Fruit fly (Drosophila melanogaster): ENCODE measurements around the gene Cyp18a1.

The Cyp18a1 gene

DNA sequence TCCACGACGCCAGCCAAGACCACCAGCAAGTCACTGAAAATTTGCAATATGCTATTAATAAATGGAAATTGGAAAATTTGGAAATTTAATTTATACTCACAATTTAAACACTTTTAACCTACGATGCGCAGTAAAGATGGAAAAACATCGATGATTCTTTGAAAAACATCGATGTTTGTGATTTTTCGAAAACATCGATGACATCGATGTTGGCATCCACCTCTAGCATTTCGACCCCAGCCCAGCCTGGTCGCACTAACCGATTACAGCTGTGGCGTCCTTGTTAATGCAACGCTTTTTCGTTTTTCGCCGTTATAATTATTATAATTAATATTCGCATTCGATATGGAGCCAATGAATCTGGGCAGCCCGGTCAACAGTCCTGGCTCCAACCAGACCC lies 44.9 kb downstream of the Cyp18a1 start, which contains the start of gene Nup35:
TSS of gene Nup35 (plus strand) at position 222 of the 400 bp plus-strand sequence.
- TF ChIP-seq CG17801 (GFP tag; optimal IDR thresholded peaks at IDR 0.05; ENCODE audit: partially characterized antibody), result no peak

DNA sequence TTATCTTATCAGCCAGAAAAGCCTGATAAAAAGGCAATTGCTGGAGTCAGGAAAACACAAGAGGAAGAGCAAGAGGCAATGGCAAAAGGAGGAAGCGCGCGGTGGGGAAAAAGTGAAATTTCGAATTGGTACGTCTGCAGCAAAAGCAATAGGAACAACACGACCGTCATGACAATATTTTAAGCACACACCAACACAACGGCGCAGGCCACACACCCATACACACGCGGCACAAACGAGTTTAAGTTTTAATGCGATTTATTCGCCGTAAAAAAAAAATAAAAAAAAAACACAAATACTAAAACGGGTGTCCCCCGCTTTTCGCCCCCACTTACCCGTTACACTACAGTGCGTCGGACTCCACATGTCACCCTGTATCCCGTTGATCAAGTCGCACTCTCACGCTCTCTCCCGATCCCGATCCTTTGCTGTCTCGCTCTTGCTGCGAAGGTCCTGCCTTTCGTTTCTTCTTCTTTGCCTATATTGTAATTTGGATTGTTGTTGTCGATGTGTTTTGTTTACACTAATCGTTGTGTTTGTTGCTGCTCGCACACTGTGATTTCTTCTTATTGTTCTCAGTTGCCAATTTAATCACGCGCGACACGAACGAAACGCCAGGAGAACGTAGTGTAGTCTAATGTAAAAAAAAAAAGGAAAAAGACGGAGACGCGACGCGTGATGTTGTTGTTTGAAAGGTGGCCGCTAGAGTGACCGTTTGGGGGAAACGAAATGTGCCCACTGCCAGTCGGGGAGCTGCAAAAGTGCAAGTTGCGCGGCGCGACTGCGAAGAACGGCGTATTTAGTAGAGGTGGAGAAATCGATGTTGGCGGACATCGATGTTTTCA lies 45.8 kb downstream of the Cyp18a1 start, which contains the start of gene Rip11:
TSS of gene Rip11 (minus strand) at position 794 of the 845 bp plus-strand sequence.
- peak; percentile 16 for TF ChIP-seq CG17801 (GFP tag; optimal IDR thresholded peaks at IDR 0.05; ENCODE audit: partially characterized antibody)

DNA sequence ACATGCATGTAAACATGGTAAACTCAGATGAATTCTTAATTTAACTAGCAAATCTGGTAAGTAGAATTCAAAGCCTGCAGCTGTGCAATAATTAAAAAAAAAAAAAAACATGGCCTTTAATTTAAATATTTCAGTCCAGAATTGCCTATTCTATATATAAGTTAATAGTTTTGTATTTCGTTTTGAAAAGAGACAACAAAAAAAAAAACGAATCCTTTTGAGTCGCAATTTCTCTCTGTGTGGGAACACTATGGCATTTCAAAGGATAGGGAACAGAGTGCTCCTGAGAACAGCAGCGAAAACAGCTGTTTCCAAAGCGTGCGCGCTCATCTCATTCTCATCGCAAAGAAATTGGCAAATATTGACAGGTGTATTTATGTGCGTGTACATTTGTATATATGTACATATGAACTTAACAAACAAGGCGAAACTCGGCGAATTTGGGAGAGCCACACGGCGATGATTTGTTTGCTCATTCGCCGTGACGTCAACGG lies 47.1 kb downstream of the Cyp18a1 start:
- TF ChIP-seq CG17801 (GFP tag; optimal IDR thresholded peaks at IDR 0.05; ENCODE audit: partially characterized antibody), result no peak

DNA sequence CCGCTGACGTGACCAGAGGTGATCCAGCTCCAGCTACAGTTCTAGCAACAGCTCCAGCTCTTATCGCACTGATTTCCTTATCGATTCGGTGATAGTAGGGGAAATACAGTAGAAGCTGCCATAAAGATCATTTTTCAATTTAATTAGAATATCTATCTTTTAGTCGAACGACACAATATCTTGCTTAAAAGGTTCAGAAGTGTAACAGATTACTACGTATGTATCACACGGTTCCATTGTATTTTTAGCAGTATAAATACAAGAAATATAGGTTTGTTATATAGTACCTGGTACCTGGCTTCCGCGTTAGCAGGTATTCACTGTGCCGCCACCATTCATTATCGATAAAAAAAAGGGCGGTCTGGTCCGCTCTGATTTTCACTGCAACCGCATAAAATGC lies 48.0 kb downstream of the Cyp18a1 start:
- peak; percentile 76 for TF ChIP-seq CG17801 (GFP tag; optimal IDR thresholded peaks at IDR 0.05; ENCODE audit: partially characterized antibody)

DNA sequence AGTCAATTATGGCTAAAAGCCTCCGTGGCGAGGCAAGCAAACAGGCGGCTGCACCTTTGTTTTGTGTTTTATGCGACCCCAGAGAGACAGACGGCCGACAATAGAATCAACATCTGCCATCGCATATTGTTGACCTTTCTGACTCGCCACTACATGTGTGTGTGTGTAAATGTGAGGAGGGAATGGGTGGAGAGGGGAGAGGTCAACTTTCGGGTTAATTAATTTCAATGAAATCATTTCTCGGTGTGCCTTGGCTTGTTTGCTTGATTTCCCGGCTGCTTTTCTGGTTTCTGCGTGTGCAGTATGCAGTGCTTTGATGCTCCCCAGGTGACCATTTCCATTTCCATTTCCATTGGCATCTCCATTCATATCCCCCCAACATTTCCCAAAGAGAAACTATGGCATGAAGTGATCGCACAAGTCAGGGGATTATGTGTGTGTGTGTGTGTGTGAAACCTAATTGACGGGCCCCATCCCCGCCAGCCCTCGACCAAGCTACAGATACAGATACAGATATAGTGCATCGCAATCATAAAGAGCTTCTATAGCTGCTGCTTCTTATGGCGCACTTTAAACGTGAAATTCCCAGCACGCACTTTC lies 49.7 kb downstream of the Cyp18a1 start:
- no peak for TF ChIP-seq CG17801 (GFP tag; optimal IDR thresholded peaks at IDR 0.05; ENCODE audit: partially characterized antibody)
